Worm (Caenorhabditis elegans) whole organism, L2 larva: ENCODE results near the gene F32A5.4.

ENCODE experiments used
- ama-1 ChIP-seq: fragments of 150-350 bp; optimal IDR thresholded peaks from 2 replicates; lab custom pipeline; 2018; ENCODE audit warnings: inconsistent platforms
- nhr-10 ChIP-seq: sonication (generic microtip); optimal IDR thresholded peaks from 2 replicates; lab custom pipeline; 2017; ENCODE audit warnings: missing biosample characterization, missing genetic modification characterization
- nhr-12 ChIP-seq: fragments of 150-350 bp; optimal IDR thresholded peaks from 2 replicates; lab custom pipeline; 2014; ENCODE audit warnings: missing biosample characterization, missing genetic modification characterization
- nhr-25 ChIP-seq: fragments of 150-350 bp; sonication (generic microtip); optimal IDR thresholded peaks from 3 replicates; lab custom pipeline; 2014; ENCODE audit warnings: missing biosample characterization, missing genetic modification characterization
- peb-1 ChIP-seq: fragments of 150-350 bp; optimal IDR thresholded peaks from 2 replicates; lab custom pipeline; 2014; ENCODE audit warnings: missing biosample characterization, missing genetic modification characterization
- snpc-4 ChIP-seq: fragments of 150-350 bp; optimal IDR thresholded peaks from 2 replicates; lab custom pipeline; 2014; ENCODE audit warnings: missing biosample characterization, missing genetic modification characterization
- unc-55 ChIP-seq: fragments of 150-350 bp; sonication (generic microtip); optimal IDR thresholded peaks from 3 replicates; lab custom pipeline; 2014; ENCODE audit warnings: missing biosample characterization, missing genetic modification reagents, missing genetic modification characterization
- unc-62 ChIP-seq: fragments of 150-350 bp; optimal IDR thresholded peaks from 2 replicates; lab custom pipeline; 2014; ENCODE audit warnings: missing biosample characterization, missing genetic modification reagents, missing genetic modification characterization
- zag-1 ChIP-seq: fragments of 150-350 bp; optimal IDR thresholded peaks from 2 replicates; lab custom pipeline; 2014; ENCODE audit warnings: missing biosample characterization, missing genetic modification characterization
- ztf-4 ChIP-seq: fragments of 150-350 bp; optimal IDR thresholded peaks from 2 replicates; lab custom pipeline; 2014; ENCODE audit warnings: missing biosample characterization, missing genetic modification characterization

ce11 chrII:7272513-7272912 lies 43.6 kb downstream of the F32A5.4 start:
- TF ChIP-seq snpc-4 (tag; lab: Kevin White, UChicago) (no peak), peb-1 (tag; lab: Kevin White, UChicago) (no peak), zag-1 (tag; lab: Kevin White, UChicago) (no peak), unc-62 (GFP tag; lab: Kevin White, UChicago) (no peak), unc-55 (GFP tag; lab: Kevin White, UChicago) (no peak), nhr-25 (tag; lab: Kevin White, UChicago) (peak; percentile 74), nhr-10 (tag; lab: Kevin White, UChicago) (no peak), nhr-12 (tag; lab: Kevin White, UChicago) (no peak), ama-1 (lab: Kevin White, UChicago) (no peak), ztf-4 (tag; lab: Kevin White, UChicago) (no peak)
